Fruit fly (Drosophila melanogaster): Measurements from ENCODE around the gene CG33189.
A peak's percentile ranks its signal among the peaks of the same experiment; 100 is the strongest.

The CG33189 gene

DNA sequence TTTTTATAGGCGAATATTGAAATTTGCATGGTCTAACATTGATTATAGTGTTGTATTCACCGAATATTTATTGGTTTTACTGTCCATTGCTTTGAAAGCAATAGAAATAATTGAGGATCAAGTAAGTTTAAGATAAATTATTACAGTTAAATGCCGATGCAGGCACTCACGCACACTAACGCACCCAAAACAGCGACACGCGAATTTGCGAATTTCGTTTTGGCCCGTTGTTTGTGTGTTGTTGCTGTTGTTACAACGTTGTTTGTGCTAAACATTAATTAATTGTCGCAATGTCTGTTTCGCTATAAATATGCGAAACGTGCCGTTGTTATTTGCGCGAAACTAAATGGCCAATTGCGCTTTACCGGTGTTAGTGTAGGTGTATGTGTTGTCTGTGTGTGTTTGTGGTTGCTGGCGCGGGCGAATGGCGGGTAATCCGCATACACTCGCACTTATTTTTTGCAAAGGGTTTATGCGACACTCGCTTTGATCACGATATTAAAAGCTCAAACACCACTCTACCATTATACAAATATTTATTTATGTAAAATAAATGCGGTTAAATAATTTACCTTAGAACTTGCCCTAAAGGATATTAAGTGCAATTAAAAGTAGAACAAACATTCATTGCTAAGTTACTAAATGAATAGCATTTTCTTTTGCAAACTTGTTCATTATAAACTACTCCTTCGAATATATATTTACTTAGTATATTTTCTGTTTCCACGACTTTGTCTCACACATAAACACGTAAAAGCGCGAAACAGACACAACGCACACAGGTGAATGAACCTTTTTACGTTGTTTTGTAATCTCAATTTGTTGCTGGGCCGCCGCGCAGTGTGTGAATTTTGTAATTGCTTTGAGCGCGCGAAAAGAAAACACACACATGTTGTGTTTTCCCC, 32.5 kb downstream of the CG33189 start (continued):
- TF ChIP-seq MTF-1 (GFP tag; optimal IDR thresholded peaks at IDR 0.05; ENCODE audit: borderline replicate concordance): no peak
- peak; percentile 1 for TF ChIP-seq Usf (GFP tag; optimal IDR thresholded peaks at IDR 0.05)
- TF ChIP-seq CG34422 (GFP tag; IDR thresholded peaks at IDR 0.05): no peak

DNA sequence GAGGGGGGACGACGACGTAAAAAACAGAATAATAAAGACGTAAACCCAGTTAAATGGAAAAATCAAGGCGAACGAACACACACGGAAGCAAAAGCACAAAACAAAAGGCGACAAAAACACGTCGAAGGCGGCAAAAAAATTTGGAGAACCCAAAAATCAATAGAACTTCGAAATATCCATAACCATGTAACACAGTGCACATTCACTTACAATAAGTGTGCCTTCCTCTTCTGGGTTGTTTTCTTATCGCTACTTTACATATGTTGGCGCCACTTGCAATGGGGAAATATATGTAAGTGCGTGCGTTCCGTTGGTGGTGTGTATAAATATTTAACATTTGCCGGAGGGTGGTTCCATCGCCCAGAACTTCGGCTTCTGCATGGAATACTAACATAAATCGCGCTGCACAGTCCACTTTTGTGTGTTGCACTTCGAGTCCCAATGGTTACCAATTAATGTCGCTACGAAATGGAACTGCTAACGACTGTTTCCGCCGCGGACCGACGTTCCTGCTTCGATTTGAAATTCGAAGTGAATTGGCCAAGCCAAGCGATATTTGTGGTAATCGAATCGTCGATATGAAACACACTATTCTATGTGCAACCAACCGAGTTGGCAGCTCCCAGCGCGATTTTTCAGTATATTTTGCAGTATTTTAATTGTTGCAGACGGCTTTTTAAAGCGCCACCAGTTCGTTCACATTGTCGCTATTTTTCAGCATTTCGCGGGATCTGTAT, 33.3 kb downstream of the CG33189 start, which contains the start of the genes CG9801 and Nasp:
Gene CG9801 (minus strand): TSS at position 542 of the 737 bp plus-strand sequence.
Gene Nasp (plus strand): TSS at position 665 of the 737 bp plus-strand sequence.
- TF ChIP-seq CG2116 (GFP tag; optimal IDR thresholded peaks at IDR 0.05) (peak; percentile 83), CG7372 (GFP tag; IDR thresholded peaks at IDR 0.05) (no peak), Hr39 (optimal IDR thresholded peaks at IDR 0.05) (no peak), CG9817 (tag; optimal IDR thresholded peaks at IDR 0.05) (peak; percentile 11), jing (GFP tag; optimal IDR thresholded peaks at IDR 0.05) (no peak), NC2β (GFP tag; optimal IDR thresholded peaks at IDR 0.05) (peak; percentile 62), run (tag; optimal IDR thresholded peaks at IDR 0.05) (peak; percentile 41), her (GFP tag; optimal IDR thresholded peaks at IDR 0.05) (peak; percentile 39), sens (GFP tag) (peak; percentile 87), Ssrp (tag; optimal IDR thresholded peaks at IDR 0.05) (no peak), CG1529 (GFP tag; optimal IDR thresholded peaks at IDR 0.05) (no peak), ATbp (GFP tag; optimal IDR thresholded peaks at IDR 0.05) (no peak), Dbx (GFP tag; IDR thresholded peaks at IDR 0.05) (peak; percentile 36; the same call in 1 of the 3 replicates), maf-S (GFP tag; optimal IDR thresholded peaks at IDR 0.05) (no peak), CG6791 (GFP tag; IDR thresholded peaks at IDR 0.05; ENCODE audit: partially characterized antibody) (peak; percentile 76), sna (GFP tag; IDR thresholded peaks at IDR 0.05; ENCODE audit: partially characterized antibody) (peak; percentile 50; the same call in 1 of the 2 replicates), tap (tag; optimal IDR thresholded peaks at IDR 0.05) (no peak), nerfin-1 (tag; optimal IDR thresholded peaks at IDR 0.05) (no peak), GATAe (GFP tag; conservative IDR thresholded peaks at IDR 0.05) (no peak), Chrac-16 (GFP tag; optimal IDR thresholded peaks at IDR 0.05) (peak; percentile 13), zen2 (GFP tag; IDR thresholded peaks at IDR 0.05; ENCODE audit: partially characterized antibody) (0 out of 3 replicates have a peak, but pooled peaks have one; percentile 6), Rx (GFP tag; IDR thresholded peaks at IDR 0.05) (no peak), Drgx (GFP tag; IDR thresholded peaks at IDR 0.05) (no peak), caup (GFP tag; optimal IDR thresholded peaks at IDR 0.05; ENCODE audit: severe bottlenecking) (no peak), slp2 (GFP tag; optimal IDR thresholded peaks at IDR 0.05) (peak; percentile 44), CG13624 (GFP tag; optimal IDR thresholded peaks at IDR 0.05) (peak; percentile 39), CG9876 (GFP tag; optimal IDR thresholded peaks at IDR 0.05) (peak; percentile 41), toy (GFP tag; IDR thresholded peaks at IDR 0.05) (no peak), crc (GFP tag; optimal IDR thresholded peaks at IDR 0.05) (no peak), wek (GFP tag; optimal IDR thresholded peaks at IDR 0.05) (peak; percentile 16), D19A (tag; optimal IDR thresholded peaks at IDR 0.05) (no peak), dpn (GFP tag; optimal IDR thresholded peaks at IDR 0.05) (peak; percentile 29 to 33), CG8765 (GFP tag; IDR thresholded peaks at IDR 0.05) (no peak), p53 (GFP tag; optimal IDR thresholded peaks at IDR 0.05) (peak; percentile 81), Dref (GFP tag; IDR thresholded peaks at IDR 0.05) (peak; percentile 90), br (optimal IDR thresholded peaks at IDR 0.05) (no peak), ttk (GFP tag; IDR thresholded peaks at IDR 0.05) (peak; percentile 22; the same call in 1 of the 2 replicates), E2f1 (GFP tag; IDR thresholded peaks at IDR 0.05) (peak; percentile 42; the same call in 1 of the 2 replicates), CG8290 (GFP tag; optimal IDR thresholded peaks at IDR 0.05) (peak; percentile 51), CG8290 (tag; optimal IDR thresholded peaks at IDR 0.05) (peak in 1 of 2 experiments; percentile 75), CG15696 (tag; optimal IDR thresholded peaks at IDR 0.05) (peak; percentile 14), vnd (GFP tag; IDR thresholded peaks at IDR 0.05; ENCODE audit: partially characterized antibody) (peak; percentile 62; the same call in 2 of the 3 replicates), MTF-1 (GFP tag; optimal IDR thresholded peaks at IDR 0.05; ENCODE audit: borderline replicate concordance) (no peak), gro (GFP tag; optimal IDR thresholded peaks at IDR 0.05) (peak; percentile 34)

Measured in whole organism, embryonic.